Fruit fly (Drosophila melanogaster) whole organism, wandering third instar larva: ENCODE measurements around the gene Srp72.

Source experiments
- Abd-B ChIP-seq: fragments of >200 bp; optimal IDR thresholded peaks from 2 replicates; lab custom pipeline; 2017; ENCODE audit warnings: missing biosample characterization, missing genetic modification characterization
- CG32264 ChIP-seq: fragments of 200-800 bp; sonication (Bioruptor generic); optimal IDR thresholded peaks from 2 replicates; lab custom pipeline; 2016; ENCODE audit warnings: missing biosample characterization, missing genetic modification characterization
- CG9705 ChIP-seq: fragments of 200-800 bp; sonication (Bioruptor generic); optimal IDR thresholded peaks from 2 replicates; lab custom pipeline; 2018; ENCODE audit warnings: missing biosample characterization, mild to moderate bottlenecking, missing genetic modification characterization
- CrebA ChIP-seq: fragments of 200-800 bp; sonication (Bioruptor generic); optimal IDR thresholded peaks from 2 replicates; lab custom pipeline; 2016; ENCODE audit warnings: missing biosample characterization, mild to moderate bottlenecking, missing genetic modification characterization, borderline replicate concordance
- Dfd ChIP-seq: fragments of >200 bp; optimal IDR thresholded peaks from 2 replicates; lab custom pipeline; 2017; ENCODE audit warnings: missing biosample characterization, missing genetic modification characterization
- Dif ChIP-seq: fragments of 200-275, 200-300 bp; sonication (Bioruptor generic); optimal IDR thresholded peaks from 2 replicates; lab custom pipeline; 2018; ENCODE audit warnings: missing biosample characterization, missing genetic modification characterization; ENCODE audit not compliant: partially characterized antibody
- GATAd ChIP-seq: sonication (Bioruptor generic); optimal IDR thresholded peaks from 2 replicates; lab custom pipeline; 2016; ENCODE audit warnings: missing biosample characterization, missing genetic modification characterization
- HLH106 ChIP-seq: fragments of 200-800 bp; optimal IDR thresholded peaks from 3 replicates; lab custom pipeline; 2019; ENCODE audit warnings: missing biosample characterization, mild to moderate bottlenecking, missing genetic modification characterization, moderate library complexity
- Hnf4 ChIP-seq: fragments of 200-800 bp; sonication (Bioruptor generic); optimal IDR thresholded peaks from 2 replicates; lab custom pipeline; 2016; ENCODE audit warnings: missing biosample characterization, mild to moderate bottlenecking, missing genetic modification characterization
- Hr83 ChIP-seq: fragments of 200-300 bp; sonication (Bioruptor generic); optimal IDR thresholded peaks from 2 replicates; lab custom pipeline; 2016; ENCODE audit warnings: missing biosample characterization, mild to moderate bottlenecking, missing genetic modification characterization, moderate library complexity; ENCODE audit not compliant: poor library complexity, severe bottlenecking
- Jra ChIP-seq: sonication (Bioruptor generic); optimal IDR thresholded peaks from 2 replicates; lab custom pipeline; 2016; ENCODE audit warnings: missing biosample characterization, missing genetic modification characterization
- Mio ChIP-seq: sonication (Bioruptor generic); optimal IDR thresholded peaks from 2 replicates; lab custom pipeline; 2016; ENCODE audit warnings: missing biosample characterization, missing genetic modification characterization
- Myc ChIP-seq: fragments of >200 bp; optimal IDR thresholded peaks from 2 replicates; lab custom pipeline; 2017
- N ChIP-seq: fragments of >200 bp; optimal IDR thresholded peaks from 2 replicates; lab custom pipeline; 2018; ENCODE audit warnings: missing biosample characterization, missing external identifiers, missing genetic modification characterization
- OdsH ChIP-seq: fragments of 200-800 bp; sonication (Bioruptor generic); optimal IDR thresholded peaks from 2 replicates; lab custom pipeline; 2016; ENCODE audit warnings: missing biosample characterization, mild to moderate bottlenecking, missing genetic modification characterization
- Rel ChIP-seq, 2 experiments: fragments of 200-800 bp; sonication (Bioruptor generic) in 1 of 2; optimal IDR thresholded peaks; 2 replicates in 1 of 2; 3 replicates in 1 of 2; lab custom pipeline; 2016 to 2019; ENCODE audit warnings: mild to moderate bottlenecking in 2 of 2, missing biosample characterization in 2 of 2, missing genetic modification characterization in 2 of 2, moderate library complexity in 1 of 2
- Sp1 ChIP-seq: fragments of 200-800 bp; sonication (Bioruptor generic); optimal IDR thresholded peaks from 3 replicates; lab custom pipeline; 2019; ENCODE audit warnings: missing biosample characterization, mild to moderate bottlenecking, missing genetic modification characterization, moderate library complexity
- Vsx2 ChIP-seq: fragments of 200-300, 225-300 bp; sonication (Bioruptor generic); optimal IDR thresholded peaks from 2 replicates; lab custom pipeline; 2018; ENCODE audit warnings: missing biosample characterization, missing genetic modification characterization; ENCODE audit not compliant: partially characterized antibody
- br ChIP-seq: fragments of 200-800 bp; sonication (Bioruptor generic); optimal IDR thresholded peaks from 2 replicates; lab custom pipeline; 2016; ENCODE audit warnings: missing biosample characterization, missing genetic modification characterization
- brk ChIP-seq: fragments of 200-800 bp; sonication (Bioruptor generic); optimal IDR thresholded peaks from 2 replicates; lab custom pipeline; 2016; ENCODE audit warnings: missing biosample characterization, mild to moderate bottlenecking, missing genetic modification characterization
- dl ChIP-seq, 2 experiments: fragments of 175-275, 200-275 bp in 1 of 2; fragments of 200-275 bp in 1 of 2; sonication (Bioruptor generic); optimal IDR thresholded peaks; lab custom pipeline; 2018; ENCODE audit warnings: mild to moderate bottlenecking in 2 of 2, missing biosample characterization in 2 of 2, missing genetic modification characterization in 2 of 2, moderate library complexity in 2 of 2; ENCODE audit not compliant: partially characterized antibody in 2 of 2, insufficient read depth in 1 of 2
- dmrt93B ChIP-seq: fragments of 200-800 bp; sonication (Bioruptor generic); optimal IDR thresholded peaks from 2 replicates; lab custom pipeline; 2018; ENCODE audit warnings: missing biosample characterization, mild to moderate bottlenecking, missing genetic modification characterization
- dsf ChIP-seq: sonication (Bioruptor generic); optimal IDR thresholded peaks from 2 replicates; lab custom pipeline; 2016; ENCODE audit warnings: missing biosample characterization, missing genetic modification characterization, borderline replicate concordance
- ey ChIP-seq: fragments of 200-800 bp; sonication (Bioruptor generic); optimal IDR thresholded peaks from 2 replicates; lab custom pipeline; 2016; ENCODE audit warnings: missing biosample characterization, missing genetic modification characterization
- foxo ChIP-seq, 2 experiments: fragments of 200-800 bp; sonication (Bioruptor generic); optimal IDR thresholded peaks; 2 replicates in 1 of 2; 3 replicates in 1 of 2; lab custom pipeline; 2016 to 2017; ENCODE audit warnings: missing biosample characterization in 2 of 2, missing genetic modification characterization in 2 of 2
- fru ChIP-seq: fragments of 200-800 bp; sonication (Bioruptor generic); optimal IDR thresholded peaks from 3 replicates; lab custom pipeline; 2016; ENCODE audit warnings: missing biosample characterization, mild to moderate bottlenecking, missing genetic modification characterization
- h ChIP-seq: fragments of 200-800 bp; sonication (Bioruptor generic); optimal IDR thresholded peaks from 3 replicates; lab custom pipeline; 2016; ENCODE audit warnings: missing biosample characterization, mild to moderate bottlenecking, missing genetic modification characterization
- jim ChIP-seq: fragments of 175-275, 200-325 bp; sonication (Bioruptor generic); optimal IDR thresholded peaks from 2 replicates; lab custom pipeline; 2016; ENCODE audit warnings: missing biosample characterization, mild to moderate bottlenecking, missing genetic modification characterization
- pan ChIP-seq: fragments of >200 bp; optimal IDR thresholded peaks from 2 replicates; lab custom pipeline; 2017
- psq ChIP-seq: fragments of 200-800 bp; sonication (Bioruptor generic); optimal IDR thresholded peaks from 3 replicates; lab custom pipeline; 2017; ENCODE audit warnings: missing biosample characterization, mild to moderate bottlenecking, missing genetic modification characterization, moderate library complexity
- rgr ChIP-seq: fragments of 200-800 bp; sonication (Bioruptor generic); optimal IDR thresholded peaks from 3 replicates; lab custom pipeline; 2016; ENCODE audit warnings: missing biosample characterization, mild to moderate bottlenecking, missing genetic modification characterization
- sage ChIP-seq: fragments of 200-800 bp; sonication (Bioruptor generic); optimal IDR thresholded peaks from 2 replicates; lab custom pipeline; 2016; ENCODE audit warnings: missing biosample characterization, mild to moderate bottlenecking, missing genetic modification characterization
- sv ChIP-seq: fragments of 200-800 bp; sonication (Bioruptor generic); optimal IDR thresholded peaks from 3 replicates; lab custom pipeline; 2016; ENCODE audit warnings: missing biosample characterization, missing genetic modification characterization
- tai ChIP-seq: sonication (Bioruptor generic); optimal IDR thresholded peaks from 2 replicates; lab custom pipeline; 2016; ENCODE audit warnings: missing biosample characterization, missing genetic modification characterization
- usp ChIP-seq: fragments of >200 bp; optimal IDR thresholded peaks from 2 replicates; lab custom pipeline; 2017; ENCODE audit warnings: missing biosample characterization, missing genetic modification characterization
- woc ChIP-seq: sonication (Bioruptor generic); optimal IDR thresholded peaks from 2 replicates; lab custom pipeline; 2016; ENCODE audit warnings: missing biosample characterization, mild to moderate bottlenecking, missing genetic modification characterization

Srp72 gene

dm6 chr3R:20593463-20593838 is 4.9 kb downstream of the Srp72 start:
- no peak for TF ChIP-seq Dfd

- no peak for TF ChIP-seq jim
- peak in 1 of 2 experiments; percentile 86 for TF ChIP-seq foxo (GFP tag; optimal IDR thresholded peaks at IDR 0.05; lab: Kevin White, UChicago)
- peak; percentile 64 for TF ChIP-seq fru (GFP tag; lab: Kevin White, UChicago)
- no peak for TF ChIP-seq tai (GFP tag; lab: Kevin White, UChicago)
- peak; percentile 64 for TF ChIP-seq brk (GFP tag; lab: Kevin White, UChicago)
- peak; percentile 69 for TF ChIP-seq dmrt93B (GFP tag; lab: Kevin White, UChicago)
- TF ChIP-seq dl (GFP tag; optimal IDR thresholded peaks at IDR 0.05; lab: Kevin White, UChicago; ENCODE audit: insufficient read depth in 1 of 2, partially characterized antibody in 2 of 2), result peak; percentile 51 to 74
- TF ChIP-seq Rel (GFP tag; optimal IDR thresholded peaks at IDR 0.05; lab: Kevin White, UChicago), result no peak
- peak; percentile 19 for TF ChIP-seq Rel (tag; optimal IDR thresholded peaks at IDR 0.05; lab: Kevin White, UChicago)
- TF ChIP-seq Hnf4 (GFP tag; lab: Kevin White, UChicago), result peak; percentile 54
- TF ChIP-seq pan, result no peak
- TF ChIP-seq Dif (GFP tag; lab: Kevin White, UChicago), result peak; percentile 49
- TF ChIP-seq br, result peak; percentile 9
- peak; percentile 8 for TF ChIP-seq Hr83 (GFP tag; lab: Kevin White, UChicago)
- no peak for TF ChIP-seq Vsx2 (GFP tag; lab: Kevin White, UChicago)
- peak; percentile 90 for TF ChIP-seq Sp1 (GFP tag; lab: Kevin White, UChicago)
- TF ChIP-seq CG32264, result no peak
- TF ChIP-seq HLH106 (tag; lab: Kevin White, UChicago), result peak; percentile 83
- TF ChIP-seq GATAd (GFP tag; lab: Kevin White, UChicago), result no peak
- TF ChIP-seq N (GFP tag; lab: Kevin White, UChicago), result no peak
- TF ChIP-seq h (GFP tag; lab: Kevin White, UChicago), result peak; percentile 68
- TF ChIP-seq OdsH (GFP tag; lab: Kevin White, UChicago), result peak; percentile 91
- peak; percentile 1 for TF ChIP-seq dsf (GFP tag; lab: Kevin White, UChicago)
- no peak for TF ChIP-seq Dfd
- peak; percentile 44 for TF ChIP-seq woc (GFP tag; lab: Kevin White, UChicago)
- peak; percentile 56 for TF ChIP-seq CG9705 (GFP tag; lab: Kevin White, UChicago)
- peak; percentile 82 for TF ChIP-seq psq
- TF ChIP-seq sv (GFP tag; lab: Kevin White, UChicago), result peak; percentile 53
- no peak for TF ChIP-seq CrebA (GFP tag; lab: Kevin White, UChicago)
- no peak for TF ChIP-seq Jra
- TF ChIP-seq ey, result peak; percentile 44
- TF ChIP-seq sage (GFP tag; lab: Kevin White, UChicago), result peak; percentile 16
- no peak for TF ChIP-seq Myc
- TF ChIP-seq Mio (GFP tag; lab: Kevin White, UChicago), result no peak
- no peak for TF ChIP-seq Abd-B (GFP tag; lab: Kevin White, UChicago)
- no peak for TF ChIP-seq usp (GFP tag; lab: Kevin White, UChicago)
- peak; percentile 89 for TF ChIP-seq rgr (GFP tag; lab: Kevin White, UChicago)
Measured at dm6 chr3R:20594194-20595144, 6.0 kb downstream of the Srp72 start.
